Worm (Caenorhabditis elegans): ENCODE data around the gene tag-293.
A peak's percentile ranks its signal among the peaks of the same experiment; 100 is the strongest.

Gene tag-293

DNA sequence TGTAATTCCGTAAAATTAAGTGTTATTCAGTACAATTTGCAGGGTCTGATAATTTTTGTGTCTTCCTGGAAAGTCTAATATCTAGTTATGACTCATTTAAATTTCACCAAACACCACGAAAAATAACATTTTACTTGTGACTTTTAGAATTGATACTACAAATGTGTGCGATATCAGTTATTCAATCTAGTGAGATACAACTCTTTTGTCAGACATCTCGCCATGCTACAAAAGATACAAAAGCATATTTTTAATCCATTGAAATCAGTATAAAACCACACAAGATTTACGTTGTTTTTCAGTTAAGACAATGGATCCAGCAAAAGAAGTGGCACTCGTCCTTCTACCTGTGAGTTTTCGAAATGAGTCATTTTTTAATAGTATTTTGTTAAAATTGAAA, 18.7 kb upstream of the tag-293 start, which contains the start of gene srx-56:
Gene srx-56 (plus strand): TSS at position 301 of the 400 bp plus-strand sequence.
- no peak for TF ChIP-seq K02D7.2 (tag; optimal IDR thresholded peaks at IDR 0.05)
- TF ChIP-seq zip-5 (tag; optimal IDR thresholded peaks at IDR 0.05): no peak
- no peak for TF ChIP-seq hlh-15 (tag; optimal IDR thresholded peaks at IDR 0.05)
- no peak for TF ChIP-seq pax-1 (tag; optimal IDR thresholded peaks at IDR 0.05)
- TF ChIP-seq K09A11.1 (tag; optimal IDR thresholded peaks at IDR 0.05; ENCODE audit: insufficient read depth): no peak
- no peak for TF ChIP-seq C08G9.2 (tag; optimal IDR thresholded peaks at IDR 0.05)
- TF ChIP-seq pag-3 (tag; optimal IDR thresholded peaks at IDR 0.05; ENCODE audit: borderline replicate concordance): no peak
- no peak for TF ChIP-seq F13H6.1 (tag; optimal IDR thresholded peaks at IDR 0.05)
- no peak for TF ChIP-seq lim-6 (tag; optimal IDR thresholded peaks at IDR 0.05)
- no peak for TF ChIP-seq ttx-3 (tag; optimal IDR thresholded peaks at IDR 0.05)
- TF ChIP-seq ceh-34 (tag; optimal IDR thresholded peaks at IDR 0.05): no peak
- no peak for TF ChIP-seq madf-2 (tag; optimal IDR thresholded peaks at IDR 0.05)
- no peak for TF ChIP-seq sox-4 (tag; optimal IDR thresholded peaks at IDR 0.05)
- TF ChIP-seq gmeb-2 (tag; optimal IDR thresholded peaks at IDR 0.05): no peak
- no peak for TF ChIP-seq hlh-30 (tag; optimal IDR thresholded peaks at IDR 0.05; ENCODE audit: insufficient read depth)

DNA sequence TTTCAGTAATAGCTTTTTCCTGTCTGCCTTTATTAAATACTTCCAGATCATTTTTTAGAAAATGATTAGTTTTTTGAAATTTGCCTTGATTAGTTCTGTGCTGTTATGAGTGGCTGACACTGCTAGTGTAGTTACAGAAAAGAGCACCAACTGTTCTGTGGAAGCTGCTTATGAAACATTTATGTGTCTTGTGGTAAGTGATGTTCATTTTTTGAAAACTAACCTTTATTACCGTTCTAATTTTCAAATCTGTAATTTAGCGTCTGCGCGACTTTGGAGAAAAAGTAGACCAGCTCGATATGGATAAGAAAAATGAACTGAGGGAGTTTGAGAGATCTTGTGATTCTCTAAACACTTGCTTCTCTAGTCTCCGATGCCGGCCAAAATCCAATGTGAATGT, 14.2 kb upstream of the tag-293 start, which contains the start of gene srj-14:
Gene srj-14 (plus strand): TSS at position 131 of the 400 bp plus-strand sequence.
- TF ChIP-seq pax-1 (tag; optimal IDR thresholded peaks at IDR 0.05) (no peak), nhr-232 (tag; optimal IDR thresholded peaks at IDR 0.05) (no peak), tbx-2 (tag; optimal IDR thresholded peaks at IDR 0.05) (no peak), che-1 (tag; optimal IDR thresholded peaks at IDR 0.05) (no peak), pha-4 (tag; optimal IDR thresholded peaks at IDR 0.05) (no peak), dve-1 (tag; optimal IDR thresholded peaks at IDR 0.05) (no peak), nfya-1 (tag; optimal IDR thresholded peaks at IDR 0.05) (no peak), F13H6.1 (tag; optimal IDR thresholded peaks at IDR 0.05) (no peak), ets-4 (tag; optimal IDR thresholded peaks at IDR 0.05) (no peak), tbx-7 (tag; optimal IDR thresholded peaks at IDR 0.05) (no peak), lim-6 (tag; optimal IDR thresholded peaks at IDR 0.05) (no peak), hlh-13 (GFP tag; optimal IDR thresholded peaks at IDR 0.05) (no peak), elt-2 (tag; optimal IDR thresholded peaks at IDR 0.05) (no peak), fax-1 (tag; optimal IDR thresholded peaks at IDR 0.05) (no peak), ceh-31 (tag; optimal IDR thresholded peaks at IDR 0.05) (no peak), madf-2 (tag; optimal IDR thresholded peaks at IDR 0.05) (no peak), unc-86 (tag; optimal IDR thresholded peaks at IDR 0.05) (no peak), ahr-1 (tag; optimal IDR thresholded peaks at IDR 0.05) (no peak)

DNA sequence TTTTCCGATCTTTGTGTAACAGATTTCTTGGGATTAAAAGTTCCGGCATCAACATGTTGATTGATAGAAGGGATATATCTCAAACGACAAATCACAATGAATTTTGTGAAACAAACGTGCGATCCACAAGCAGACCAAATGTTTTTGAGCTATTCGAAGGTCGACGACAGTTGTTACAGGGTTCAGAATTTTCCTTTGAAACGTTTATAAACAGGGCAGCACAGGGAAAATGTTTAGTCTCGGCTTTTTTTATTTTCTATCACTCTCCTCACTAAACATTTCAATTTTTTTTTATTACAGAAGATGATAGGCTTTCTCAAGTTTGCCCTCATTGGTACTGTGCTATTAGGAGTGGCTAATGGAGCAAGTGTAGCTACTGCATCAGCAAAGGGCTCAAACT, 9.6 kb upstream of the tag-293 start, which contains the start of gene exc-13:
Gene exc-13 (plus strand): TSS at position 301 of the 400 bp plus-strand sequence.
- TF ChIP-seq ceh-48 (tag; optimal IDR thresholded peaks at IDR 0.05): no peak
- TF ChIP-seq sox-4 (tag; optimal IDR thresholded peaks at IDR 0.05): no peak
- no peak for TF ChIP-seq T23F11.4 (GFP tag; optimal IDR thresholded peaks at IDR 0.05)
- no peak for TF ChIP-seq F13H6.1 (tag; optimal IDR thresholded peaks at IDR 0.05)
- TF ChIP-seq sox-2 (GFP tag; IDR thresholded peaks at IDR 0.05): no peak
- TF ChIP-seq ceh-34 (tag; optimal IDR thresholded peaks at IDR 0.05): no peak
- no peak for TF ChIP-seq dve-1 (tag; optimal IDR thresholded peaks at IDR 0.05)
- no peak for TF ChIP-seq hlh-6 (tag; optimal IDR thresholded peaks at IDR 0.05)
- no peak for TF ChIP-seq lin-11 (tag; optimal IDR thresholded peaks at IDR 0.05)
- TF ChIP-seq K09A11.1 (tag; optimal IDR thresholded peaks at IDR 0.05; ENCODE audit: insufficient read depth): no peak
- TF ChIP-seq sdc-2 (tag; optimal IDR thresholded peaks at IDR 0.05): no peak
- no peak for TF ChIP-seq hlh-13 (GFP tag; optimal IDR thresholded peaks at IDR 0.05)
- no peak for TF ChIP-seq pros-1 (tag; optimal IDR thresholded peaks at IDR 0.05)

DNA sequence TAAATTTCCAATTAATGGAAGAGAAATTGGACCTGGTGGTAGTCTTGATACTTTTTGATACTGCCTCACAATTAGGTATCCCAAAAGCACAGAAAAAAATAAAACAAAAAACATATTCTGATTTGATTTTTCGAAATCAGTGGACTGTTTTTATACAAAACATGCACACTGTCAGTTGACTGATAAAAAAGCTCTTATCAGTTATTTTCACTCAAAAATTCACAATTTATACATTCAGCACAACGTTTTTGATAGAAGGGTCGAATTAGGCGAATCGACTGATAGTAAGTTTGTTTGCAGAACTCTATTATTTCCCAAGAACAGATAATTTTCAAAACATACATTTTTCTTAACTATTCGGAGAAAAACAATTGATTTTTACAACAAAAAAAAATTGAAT, 8.7 kb upstream of the tag-293 start, which contains the start of gene cyp-35A2:
Gene cyp-35A2 (minus strand): TSS at position 124 of the 400 bp plus-strand sequence.
- TF ChIP-seq elt-4 (tag; optimal IDR thresholded peaks at IDR 0.05) (no peak), nfya-1 (tag; optimal IDR thresholded peaks at IDR 0.05) (no peak), fkh-6 (tag; optimal IDR thresholded peaks at IDR 0.05) (no peak), sox-4 (tag; optimal IDR thresholded peaks at IDR 0.05) (no peak), elt-2 (tag; optimal IDR thresholded peaks at IDR 0.05) (peak; percentile 64), ceh-19 (GFP tag; optimal IDR thresholded peaks at IDR 0.05) (no peak), F13H6.1 (tag; optimal IDR thresholded peaks at IDR 0.05) (no peak), ceh-31 (tag; optimal IDR thresholded peaks at IDR 0.05) (no peak), rnt-1 (tag; optimal IDR thresholded peaks at IDR 0.05) (no peak)
